Fruit fly (Drosophila melanogaster): ENCODE results near the gene Cchl.

Cchl gene

DNA sequence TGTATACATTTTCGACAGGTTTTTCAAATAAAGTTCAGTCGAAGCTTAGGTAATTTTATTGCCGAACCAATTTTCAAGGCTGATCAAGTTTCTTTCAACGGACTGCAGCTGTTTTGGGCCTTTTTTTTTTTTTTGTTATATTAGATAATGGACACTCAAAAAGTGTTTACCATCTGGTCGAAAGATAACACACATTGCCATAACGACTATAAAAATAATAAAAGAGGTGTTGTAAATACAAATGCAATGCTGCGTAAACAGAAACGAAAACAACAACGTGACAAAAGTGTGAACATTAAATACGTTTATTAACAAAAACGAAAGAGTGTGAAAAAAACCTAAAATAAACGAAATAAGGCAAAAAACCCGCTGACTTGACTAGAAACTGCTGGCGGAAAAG, 49.5 kb downstream of the Cchl start:
- TF ChIP-seq usp (GFP tag; optimal IDR thresholded peaks at IDR 0.05) (no peak), psq (optimal IDR thresholded peaks at IDR 0.05) (no peak), Dll (optimal IDR thresholded peaks at IDR 0.05) (no peak), CG8478 (optimal IDR thresholded peaks at IDR 0.05) (no peak), EcR (GFP tag; optimal IDR thresholded peaks at IDR 0.05) (no peak)

DNA sequence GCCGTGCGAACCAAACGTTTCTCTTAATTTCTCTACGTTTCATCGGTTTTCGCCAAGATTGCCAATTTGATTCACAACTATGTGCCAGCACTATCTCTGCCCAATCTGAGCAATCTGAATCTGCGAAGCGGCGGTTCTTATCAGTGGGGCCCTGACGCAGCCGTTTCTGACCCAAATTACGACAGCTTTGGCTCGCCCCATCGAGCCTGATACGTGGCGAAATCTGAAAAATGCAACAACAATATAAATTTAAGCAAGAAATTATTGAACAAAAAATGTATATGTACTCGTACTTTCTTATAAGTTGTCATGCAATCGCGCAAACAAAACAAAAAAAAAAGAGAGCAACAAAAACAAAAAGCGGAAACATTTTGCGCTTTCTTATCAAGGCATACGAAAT, 50.3 kb downstream of the Cchl start:
- TF ChIP-seq EcR (GFP tag; optimal IDR thresholded peaks at IDR 0.05) (no peak), psq (optimal IDR thresholded peaks at IDR 0.05) (no peak), CG8478 (optimal IDR thresholded peaks at IDR 0.05) (no peak), pan (optimal IDR thresholded peaks at IDR 0.05) (no peak), Dll (optimal IDR thresholded peaks at IDR 0.05) (no peak), usp (GFP tag; optimal IDR thresholded peaks at IDR 0.05) (no peak)

DNA sequence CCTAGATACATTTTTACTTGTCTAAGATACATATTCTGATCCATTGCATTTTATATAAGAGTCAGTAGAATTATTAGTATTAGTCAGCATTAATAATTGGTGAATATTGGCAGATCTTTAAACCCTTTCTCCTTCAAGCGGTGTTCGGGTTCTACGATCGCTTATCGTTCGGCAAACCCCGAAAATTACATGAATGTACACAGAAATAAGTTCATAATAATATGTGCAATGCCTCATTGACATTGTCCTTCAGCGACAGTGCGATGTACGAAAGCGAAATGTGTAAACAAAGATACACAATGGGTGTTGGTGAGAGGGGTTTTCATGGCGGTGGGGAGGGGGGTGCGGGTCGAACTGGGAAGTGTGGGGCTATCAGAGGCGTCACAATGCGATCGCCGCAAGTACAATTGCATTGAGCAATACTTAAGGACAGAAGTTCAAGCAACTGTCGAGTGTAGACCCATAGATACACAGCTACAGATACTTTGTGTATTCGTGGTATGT, 50.9 kb downstream of the Cchl start:
- TF ChIP-seq psq (optimal IDR thresholded peaks at IDR 0.05) (no peak), EcR (GFP tag; optimal IDR thresholded peaks at IDR 0.05) (peak in 1 of 2 experiments; percentile 64), CG8478 (optimal IDR thresholded peaks at IDR 0.05) (no peak), usp (GFP tag; optimal IDR thresholded peaks at IDR 0.05) (no peak)

Measured in whole organism.